Fruit fly (Drosophila melanogaster): Measurements from ENCODE around the gene His3.3B.
A peak's percentile ranks its signal among the peaks of the same experiment; 100 is the strongest.

Gene His3.3B

DNA sequence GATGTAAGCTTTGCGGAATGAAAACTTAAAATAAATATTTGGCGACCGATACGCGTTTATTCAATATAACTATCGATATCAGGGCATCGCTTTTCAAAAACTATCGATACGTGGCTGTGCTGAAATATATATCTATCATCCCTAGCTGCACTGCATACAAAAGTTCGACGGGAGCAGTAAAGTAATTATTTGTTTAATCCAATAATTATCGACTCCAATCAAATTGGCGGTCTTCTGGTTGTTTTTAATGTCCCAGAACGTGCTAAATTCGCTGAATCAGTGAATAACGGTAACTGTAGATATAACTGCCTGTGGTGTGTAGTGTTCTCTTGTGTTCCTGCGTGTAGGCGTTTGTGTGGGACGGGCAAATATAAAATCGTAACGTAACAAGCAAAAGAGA is 6.6 kb upstream of the His3.3B start, which contains the start of gene mei-P26:
Gene mei-P26 (plus strand): TSS at position 146 of the 400 bp plus-strand sequence.
- peak; percentile 74 for TF ChIP-seq CG17801 (GFP tag; optimal IDR thresholded peaks at IDR 0.05; ENCODE audit: partially characterized antibody)

DNA sequence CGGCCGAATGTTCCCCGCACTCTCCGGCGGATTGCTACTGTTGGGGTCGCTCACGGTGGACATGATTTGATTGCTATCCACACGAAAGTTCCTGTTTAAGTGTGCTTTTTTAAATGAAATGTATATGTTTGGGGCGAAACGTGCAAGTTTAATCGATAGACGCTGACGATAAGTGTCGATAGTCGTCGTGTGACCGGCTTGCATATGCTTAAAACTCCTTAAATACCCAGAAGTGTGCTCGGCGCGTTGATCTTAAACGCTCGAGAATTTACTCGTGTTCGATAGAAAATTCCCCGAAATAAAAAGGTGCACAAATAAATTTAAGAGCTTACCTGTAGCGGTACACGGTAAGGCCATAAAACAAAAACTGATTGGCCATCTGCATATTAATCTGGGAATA is 5.4 kb upstream of the His3.3B start, which contains the start of the genes Zpr1 and CG44532:
Gene Zpr1 (minus strand): TSS at position 179 of the 400 bp plus-strand sequence.
Gene CG44532 (plus strand): TSS at position 181 of the 400 bp plus-strand sequence.
- TF ChIP-seq CG17801 (GFP tag; optimal IDR thresholded peaks at IDR 0.05; ENCODE audit: partially characterized antibody), result no peak

DNA sequence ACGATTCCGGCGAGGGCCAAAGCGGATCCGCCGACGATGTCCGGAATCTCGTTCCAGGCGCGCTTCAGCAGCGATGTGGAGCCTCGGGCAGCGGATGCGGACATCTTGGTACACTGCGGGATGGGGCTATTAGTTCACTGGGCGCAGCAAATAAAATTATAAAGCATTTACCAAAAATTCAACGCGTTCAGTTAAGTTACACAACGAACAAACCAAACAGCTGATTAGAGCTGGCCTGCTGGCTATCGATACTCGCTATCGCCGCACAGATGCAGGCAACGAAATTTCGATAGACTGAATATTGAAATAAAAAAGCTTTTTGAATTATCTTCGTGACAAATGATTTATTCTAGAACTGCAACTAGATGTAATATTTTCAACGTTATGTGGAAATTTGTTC is 3.3 kb upstream of the His3.3B start, which contains the start of gene NdufA3:
Gene NdufA3 (minus strand): TSS at position 317 of the 400 bp plus-strand sequence.
- peak; percentile 41 for TF ChIP-seq CG17801 (GFP tag; optimal IDR thresholded peaks at IDR 0.05; ENCODE audit: partially characterized antibody)

DNA sequence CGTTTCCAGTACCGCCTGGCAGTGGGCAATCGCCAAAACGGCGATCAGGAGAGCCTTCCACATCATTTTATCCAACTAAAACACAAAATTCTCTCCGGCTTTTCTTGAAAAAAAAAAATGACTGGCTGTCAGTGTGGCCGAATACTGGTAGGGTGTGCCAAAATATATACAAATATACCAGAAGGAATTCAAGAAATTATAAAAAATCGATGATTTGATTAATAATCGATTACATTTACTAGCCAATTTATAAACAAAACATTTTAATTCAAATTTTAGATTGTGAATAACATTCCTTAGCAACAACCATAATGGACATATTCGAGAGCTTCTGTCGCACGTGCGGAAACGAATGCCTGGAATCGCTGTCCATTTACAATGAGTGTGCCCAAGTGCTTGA is 1.9 kb upstream of the His3.3B start, which contains the start of the genes Ost48 and Dlip1:
Gene Ost48 (minus strand): TSS at position 150 of the 400 bp plus-strand sequence.
Gene Dlip1 (plus strand): TSS at position 257 of the 400 bp plus-strand sequence.
- no peak for TF ChIP-seq CG17801 (GFP tag; optimal IDR thresholded peaks at IDR 0.05; ENCODE audit: partially characterized antibody)

DNA sequence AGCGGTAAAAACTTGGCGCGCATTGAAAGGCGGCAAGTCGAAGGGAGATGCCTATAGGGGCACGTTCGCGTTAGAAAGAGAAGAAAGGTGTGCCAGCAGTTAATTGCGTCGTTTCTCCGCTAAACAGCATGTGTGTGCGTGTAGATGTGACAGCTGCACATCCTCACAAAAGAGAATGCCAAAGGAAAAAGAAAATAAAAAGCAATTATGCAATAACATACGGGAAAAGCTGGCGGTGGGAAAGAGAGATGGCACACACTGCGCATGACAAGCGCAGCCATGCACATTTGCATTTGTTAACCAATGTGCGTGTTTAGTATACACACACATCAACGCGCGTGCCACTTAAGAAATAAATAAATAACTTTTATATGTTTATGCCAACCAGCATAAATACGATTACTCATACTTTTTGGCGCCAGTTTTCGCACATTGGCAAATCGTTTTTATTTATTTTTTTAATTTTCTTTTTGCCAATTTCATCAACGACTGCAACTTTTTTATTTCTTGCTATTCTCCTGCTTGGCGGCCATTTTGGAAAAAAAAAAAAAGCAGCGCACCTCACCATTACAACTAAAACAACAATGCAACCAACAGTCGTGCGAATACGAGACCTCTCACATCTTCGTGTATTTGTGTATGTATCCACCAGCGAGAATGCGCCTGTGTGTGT is 618 bp downstream of the His3.3B start:
- TF ChIP-seq CG17801 (GFP tag; optimal IDR thresholded peaks at IDR 0.05; ENCODE audit: partially characterized antibody), result peak; percentile 78

DNA sequence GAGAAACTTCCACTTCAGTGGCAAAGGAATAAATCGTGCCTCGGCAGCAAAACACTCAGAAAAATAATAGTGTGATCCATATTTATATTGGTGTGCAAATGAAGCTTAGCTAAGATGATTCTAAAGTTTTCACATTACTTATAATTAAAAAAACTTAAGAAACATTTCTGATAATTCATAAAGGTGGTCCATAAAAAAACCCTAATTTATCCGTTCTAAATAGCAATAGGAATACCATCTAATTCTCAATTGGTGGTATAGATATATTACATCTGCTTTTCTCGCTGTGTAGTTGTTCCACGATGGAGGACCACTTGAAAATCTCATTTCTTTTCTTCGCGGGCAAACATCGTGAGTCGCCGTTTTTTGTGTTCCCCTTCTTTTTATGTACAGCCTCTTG is 1.3 kb downstream of the His3.3B start:
- TF ChIP-seq CG17801 (GFP tag; optimal IDR thresholded peaks at IDR 0.05; ENCODE audit: partially characterized antibody), result peak; percentile 8

DNA sequence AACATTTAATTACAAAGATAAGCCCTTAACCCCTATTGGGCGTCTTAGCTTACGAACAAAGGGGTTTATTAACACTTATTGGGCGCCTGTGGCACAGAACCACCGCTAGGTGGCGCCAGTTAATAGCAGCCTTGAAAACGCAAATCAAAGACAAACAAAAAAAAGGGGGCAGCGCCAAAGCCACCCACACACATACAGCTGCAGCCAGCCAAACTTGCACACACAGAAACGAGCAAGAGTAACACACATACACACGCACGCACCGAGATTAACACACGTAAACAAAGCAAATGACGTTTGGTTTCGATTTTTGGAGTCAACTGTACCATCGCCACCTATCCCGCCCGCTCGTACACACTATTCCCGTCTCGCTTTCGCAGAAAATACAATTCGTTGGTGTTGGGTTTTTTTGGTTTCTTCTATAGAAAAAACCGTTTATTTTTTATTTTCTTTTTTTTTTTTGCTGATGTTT is 4.3 kb downstream of the His3.3B start:
- TF ChIP-seq CG17801 (GFP tag; optimal IDR thresholded peaks at IDR 0.05; ENCODE audit: partially characterized antibody), result peak; percentile 91

DNA sequence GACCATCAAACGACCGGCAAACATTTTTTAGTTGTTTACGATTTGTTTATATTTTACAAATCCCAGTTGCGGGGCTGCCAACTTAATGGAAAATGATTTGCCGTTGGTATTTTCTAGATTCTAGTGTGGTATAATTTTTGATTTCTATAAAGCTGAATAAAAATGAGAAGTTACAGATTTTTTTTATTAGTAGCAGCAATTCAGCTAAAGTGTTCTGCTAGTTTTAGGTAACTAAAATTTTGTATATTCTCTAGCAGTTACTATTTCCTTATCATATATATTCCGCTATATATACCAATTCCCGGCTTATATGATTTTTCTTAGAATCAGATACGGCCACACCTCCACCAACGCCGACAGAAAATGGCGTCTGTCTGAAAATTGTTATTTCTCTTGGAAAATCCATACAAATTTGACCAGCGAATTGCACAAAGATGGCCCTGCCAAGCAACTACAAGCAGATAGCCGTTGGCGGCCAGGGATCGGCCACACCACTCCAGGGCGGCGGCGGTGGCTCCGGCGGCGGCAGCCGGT is 7.4 kb downstream of the His3.3B start, which contains the start of the genes fh and Bap111:
Gene fh (minus strand): TSS at position 83 of the 534 bp plus-strand sequence.
Gene Bap111 (plus strand): TSS at position 321 of the 534 bp plus-strand sequence.
- TF ChIP-seq CG17801 (GFP tag; optimal IDR thresholded peaks at IDR 0.05; ENCODE audit: partially characterized antibody), result peak; percentile 26

DNA sequence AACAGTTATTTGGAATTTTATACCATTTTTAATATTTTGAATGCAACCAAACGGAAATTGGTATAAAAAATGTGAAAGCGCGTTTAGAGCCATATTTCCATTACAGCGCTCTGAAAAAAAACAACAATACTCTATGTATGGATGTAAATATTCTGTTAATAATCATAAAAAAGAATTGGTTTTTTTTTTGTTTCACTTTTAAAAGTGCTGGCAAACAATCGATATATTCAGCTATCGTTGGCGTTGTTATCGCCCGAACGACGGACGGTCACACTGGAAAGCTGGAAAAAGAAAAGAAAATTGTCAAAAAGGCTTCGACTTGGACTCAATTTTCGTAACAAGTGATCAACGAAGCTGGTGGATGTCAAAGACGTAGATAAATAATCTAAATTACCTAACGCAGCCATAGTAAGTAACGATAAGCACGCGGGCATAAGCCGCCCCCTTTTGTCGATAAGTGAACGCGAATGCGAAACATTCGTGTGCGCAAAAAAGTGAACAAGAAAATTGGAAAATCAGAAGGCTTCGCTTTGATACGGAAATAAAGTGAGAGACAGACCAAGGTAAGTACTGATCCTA is 14.2 kb downstream of the His3.3B start, which contains the start of gene CG7065:
Gene CG7065 (plus strand): TSS at position 270 of the 579 bp plus-strand sequence.
- peak; percentile 19 for TF ChIP-seq CG17801 (GFP tag; optimal IDR thresholded peaks at IDR 0.05; ENCODE audit: partially characterized antibody)

DNA sequence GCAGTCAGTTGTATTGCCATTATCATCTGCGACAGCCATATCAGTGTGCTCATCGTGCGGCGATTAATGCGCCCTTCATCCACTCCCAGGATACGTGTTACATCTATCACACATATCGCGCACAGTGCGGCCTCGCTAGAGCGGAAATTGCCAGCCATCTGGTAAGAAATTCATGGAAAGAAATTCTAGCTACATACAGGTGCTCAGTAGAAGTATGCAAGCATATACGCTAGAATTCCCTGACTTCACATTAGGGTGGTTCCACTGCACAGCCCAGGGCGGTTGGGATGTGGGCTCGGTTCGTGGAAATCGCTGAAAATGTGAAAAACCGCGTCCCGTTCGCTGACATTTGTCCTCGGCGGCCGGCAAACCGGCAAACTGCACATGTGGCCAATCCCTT is 15.2 kb downstream of the His3.3B start:
- TF ChIP-seq CG17801 (GFP tag; optimal IDR thresholded peaks at IDR 0.05; ENCODE audit: partially characterized antibody), result no peak

DNA sequence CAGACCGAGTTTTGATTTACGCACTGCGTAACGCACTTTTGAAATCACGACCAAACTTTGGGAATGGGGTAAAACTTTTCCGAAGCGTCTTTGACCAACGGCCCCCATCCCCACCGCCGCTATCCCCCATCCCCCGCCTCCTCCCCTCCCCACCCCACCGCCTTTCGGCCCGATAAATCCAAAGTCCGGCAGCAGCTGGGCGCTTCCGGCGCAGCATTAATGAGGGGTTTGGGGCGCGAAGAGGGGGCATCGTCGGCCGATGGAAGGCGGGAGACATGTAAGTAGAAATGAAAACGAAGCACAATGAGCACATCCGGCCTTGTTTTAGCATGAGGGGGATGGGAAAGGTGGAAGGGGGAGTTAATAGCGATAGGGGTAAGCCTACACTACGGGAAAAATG is 17.3 kb downstream of the His3.3B start:
- no peak for TF ChIP-seq CG17801 (GFP tag; optimal IDR thresholded peaks at IDR 0.05; ENCODE audit: partially characterized antibody)

DNA sequence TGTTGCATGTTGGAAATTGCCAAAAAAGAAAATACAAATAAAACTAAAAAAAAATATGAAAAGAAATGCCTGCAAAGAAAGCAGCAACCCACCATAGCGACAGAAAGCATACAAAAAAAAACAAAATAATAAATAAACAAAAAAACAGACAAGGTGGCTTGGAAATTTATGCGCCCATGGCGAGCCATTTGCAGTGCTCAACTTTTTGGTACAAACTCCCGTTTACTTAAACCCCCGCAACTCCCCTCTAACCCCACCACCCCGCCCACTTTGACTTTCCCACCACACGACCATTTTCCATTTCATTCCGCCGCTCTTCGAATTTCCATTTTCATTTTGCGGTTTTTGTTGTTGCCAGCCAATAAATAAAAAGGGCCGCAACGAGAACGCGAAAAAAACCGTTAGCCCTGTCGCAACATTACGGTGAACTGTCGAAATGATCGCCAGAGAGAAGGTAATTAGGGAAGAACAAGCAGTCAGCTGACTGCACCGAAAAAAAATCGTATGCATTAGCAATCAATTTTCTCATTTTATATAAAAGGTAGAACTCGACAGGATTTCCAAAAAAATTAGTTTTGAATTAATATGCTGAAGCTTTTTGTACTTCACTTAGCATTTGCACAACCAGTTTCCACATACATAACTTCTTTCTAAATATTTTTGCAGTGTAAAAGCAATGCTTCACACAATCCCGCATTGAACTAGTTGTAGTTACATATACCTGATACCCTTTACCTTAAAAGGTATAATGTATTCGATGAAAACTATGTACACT is 19.5 kb downstream of the His3.3B start:
- TF ChIP-seq CG17801 (GFP tag; optimal IDR thresholded peaks at IDR 0.05; ENCODE audit: partially characterized antibody), result no peak

DNA sequence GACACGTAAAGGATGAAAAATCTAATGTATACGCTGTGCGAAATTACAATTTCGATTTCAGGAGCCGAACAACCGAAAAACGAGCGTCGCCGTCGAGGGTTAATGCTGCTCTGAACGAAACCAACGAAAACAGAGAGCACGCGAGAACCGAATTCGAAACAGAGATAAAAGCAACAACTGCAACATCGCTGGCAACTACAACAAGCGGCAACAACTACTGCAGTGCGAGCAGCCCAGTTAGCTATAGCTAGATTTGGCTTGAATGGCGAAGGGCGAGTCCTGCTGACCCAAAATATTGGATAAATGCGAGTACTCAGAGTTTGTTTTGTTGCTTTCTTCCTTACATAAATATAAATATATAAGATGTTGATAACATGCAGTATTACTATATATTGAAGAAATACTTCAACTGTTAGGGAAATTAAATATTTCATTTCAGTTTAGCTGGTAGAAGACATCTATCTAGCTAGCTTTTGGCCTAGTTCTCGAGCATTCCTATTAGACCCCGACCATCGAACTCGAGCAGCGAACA is 21.5 kb downstream of the His3.3B start, which contains the start of gene fend:
Gene fend (minus strand): TSS at position 178 of the 532 bp plus-strand sequence.
- no peak for TF ChIP-seq CG17801 (GFP tag; optimal IDR thresholded peaks at IDR 0.05; ENCODE audit: partially characterized antibody)

DNA sequence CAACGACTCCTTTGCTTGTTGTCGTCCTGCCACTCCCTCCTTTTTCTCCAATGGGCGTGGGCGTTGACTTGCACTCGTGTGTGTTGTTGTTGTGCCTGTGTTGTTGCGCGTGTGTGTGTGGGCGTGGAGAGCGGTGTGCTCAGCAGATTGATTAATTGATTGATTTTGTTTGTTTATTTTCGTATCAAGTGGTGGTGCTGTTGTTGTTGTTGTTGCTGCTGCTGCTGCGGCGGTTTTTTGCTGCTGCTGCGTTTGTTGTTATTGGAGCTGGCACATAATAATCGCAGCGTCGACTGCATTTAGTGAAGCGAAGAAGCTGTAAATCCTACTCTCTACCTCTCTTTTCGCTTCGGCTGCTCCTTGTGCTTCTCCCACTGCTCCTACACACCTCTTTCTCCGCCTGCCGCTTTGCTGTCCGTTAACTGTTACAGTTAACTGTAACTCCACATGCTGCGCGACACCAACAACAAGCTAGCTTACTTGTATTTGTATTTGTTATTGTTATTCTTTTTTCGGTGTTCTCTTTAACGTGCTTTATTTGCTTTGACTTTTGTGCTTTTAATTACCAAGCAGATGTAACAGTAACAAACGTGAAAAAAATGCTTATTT is 22.1 kb downstream of the His3.3B start:
- no peak for TF ChIP-seq CG17801 (GFP tag; optimal IDR thresholded peaks at IDR 0.05; ENCODE audit: partially characterized antibody)
